Worm (Caenorhabditis elegans): ENCODE measurements around the gene ZK1010.2.

The ZK1010.2 gene

ce11 chrIII:12967437-12968043 lies 10.1 kb downstream of the ZK1010.2 start (continued):
- TF ChIP-seq dve-1 (tag; optimal IDR thresholded peaks at IDR 0.05; ENCODE audit: insufficient read depth) (peak; percentile 70), spr-3 (GFP tag; optimal IDR thresholded peaks at IDR 0.05) (no peak), ceh-20 (GFP tag; IDR thresholded peaks at IDR 0.05) (no peak)

- TF ChIP-seq lsy-2 (tag; optimal IDR thresholded peaks at IDR 0.05) (no peak), duxl-1 (tag; optimal IDR thresholded peaks at IDR 0.05; ENCODE audit: poor library complexity) (no peak), ceh-44 (GFP tag; IDR thresholded peaks at IDR 0.05) (no peak), unc-130 (GFP tag; optimal IDR thresholded peaks at IDR 0.05) (no peak), php-3 (GFP tag; IDR thresholded peaks at IDR 0.05) (no peak), hif-1 (tag; optimal IDR thresholded peaks at IDR 0.05) (no peak), D1046.2 (GFP tag; IDR thresholded peaks at IDR 0.05) (no peak), nhr-76 (tag; optimal IDR thresholded peaks at IDR 0.05) (no peak), Y105C5A.15 (GFP tag; IDR thresholded peaks at IDR 0.05) (no peak), Y5F2A.4 (GFP tag; optimal IDR thresholded peaks at IDR 0.05) (no peak), F44E2.7 (GFP tag; IDR thresholded peaks at IDR 0.05) (no peak), nhr-48 (tag; optimal IDR thresholded peaks at IDR 0.05) (no peak), fkh-10 (GFP tag; optimal IDR thresholded peaks at IDR 0.05) (no peak), lin-15B (tag; optimal IDR thresholded peaks at IDR 0.05) (no peak), spr-3 (GFP tag; optimal IDR thresholded peaks at IDR 0.05) (no peak), ceh-32 (tag; optimal IDR thresholded peaks at IDR 0.05; ENCODE audit: poor library complexity) (no peak)
These were observed 10.8 kb downstream of the ZK1010.2 start, which contains the start of gene ttm-1 for ce11 chrIII:12966895-12967294. Gene ttm-1 (minus strand): TSS chrIII:12966995.

- TF ChIP-seq Y48G9A.11 (GFP tag; IDR thresholded peaks at IDR 0.05) (no peak), zip-2 (tag; optimal IDR thresholded peaks at IDR 0.05) (no peak), nhr-41 (GFP tag; IDR thresholded peaks at IDR 0.05) (0 out of 2 replicates have a peak, but pooled peaks have one; percentile 18), hlh-11 (tag; optimal IDR thresholded peaks at IDR 0.05) (peak; percentile 46), ztf-7 (tag; optimal IDR thresholded peaks at IDR 0.05) (no peak), lin-15B (tag; optimal IDR thresholded peaks at IDR 0.05) (no peak), hlh-30 (tag; optimal IDR thresholded peaks at IDR 0.05; ENCODE audit: insufficient read depth) (peak; percentile 49), daf-19 (GFP tag; conservative IDR thresholded peaks at IDR 0.05) (no peak), lin-1 (GFP tag; IDR thresholded peaks at IDR 0.05) (peak; percentile 42; the same call in 1 of the 2 replicates), tra-1 (GFP tag; IDR thresholded peaks at IDR 0.05) (no peak), ztf-11 (tag; optimal IDR thresholded peaks at IDR 0.05) (no peak), nhr-102 (tag; optimal IDR thresholded peaks at IDR 0.05) (no peak), dve-1 (tag; optimal IDR thresholded peaks at IDR 0.05; ENCODE audit: insufficient read depth) (peak; percentile 61), madf-9 (GFP tag; conservative IDR thresholded peaks at IDR 0.05) (no peak), lin-38 (GFP tag; IDR thresholded peaks at IDR 0.05) (no peak), egl-27 (tag; optimal IDR thresholded peaks at IDR 0.05) (no peak), ceh-32 (tag; optimal IDR thresholded peaks at IDR 0.05; ENCODE audit: poor library complexity) (no peak), pqm-1 (tag; optimal IDR thresholded peaks at IDR 0.05) (peak; percentile 59), dmd-6 (GFP tag; IDR thresholded peaks at IDR 0.05) (peak; percentile 68), tag-97 (GFP tag; IDR thresholded peaks at IDR 0.05) (no peak), hmg-1.1 (GFP tag; IDR thresholded peaks at IDR 0.05) (no peak), daf-16 (GFP tag; optimal IDR thresholded peaks at IDR 0.05) (no peak), daf-16 (tag; optimal IDR thresholded peaks at IDR 0.05) (peak; percentile 54), aly-2 (tag; optimal IDR thresholded peaks at IDR 0.05) (no peak), lir-3 (tag; optimal IDR thresholded peaks at IDR 0.05) (no peak), aha-1 (tag) (no peak), nhr-28 (tag; optimal IDR thresholded peaks at IDR 0.05) (peak; percentile 43)
These were observed 17.0 kb downstream of the ZK1010.2 start for ce11 chrIII:12960705-12961104.

All from whole organism, L4 larva.